Fruit fly (Drosophila melanogaster) whole organism, prepupa: Measurements from ENCODE around the gene CG32073.

Source experiments
- Blimp-1 ChIP-seq: fragments of 200-800 bp; sonication (Bioruptor generic); optimal IDR thresholded peaks from 3 replicates; lab custom pipeline; 2017; ENCODE audit warnings: missing biosample characterization, missing genetic modification characterization, mild to moderate bottlenecking, moderate library complexity, missing genetic modification reagents
- CG16779 ChIP-seq: fragments of 200-800 bp; sonication (Bioruptor generic); optimal IDR thresholded peaks from 3 replicates; lab custom pipeline; 2017; ENCODE audit warnings: missing biosample characterization, mild to moderate bottlenecking, missing genetic modification characterization
- spab ChIP-seq: fragments of 200-800 bp; sonication (Bioruptor generic); optimal IDR thresholded peaks from 2 replicates; lab custom pipeline; 2017; ENCODE audit warnings: missing biosample characterization, mild to moderate bottlenecking, missing genetic modification characterization, missing genetic modification reagents

dm6 chr3L:11124439-11124838 is 17.1 kb upstream of the CG32073 start:
- no peak for TF ChIP-seq Blimp-1 (GFP tag; lab: Kevin White, UChicago)
- TF ChIP-seq spab, result no peak
- TF ChIP-seq CG16779 (tag; lab: Kevin White, UChicago), result no peak
